Fruit fly (Drosophila melanogaster) whole organism, embryonic: ENCODE results near the gene HDAC3.
A peak's percentile ranks its signal among the peaks of the same experiment; 100 is the strongest.

Experiments used
- Aef1 ChIP-seq: fragments of 200-800 bp; sonication (Bioruptor generic); IDR thresholded peaks from 3 replicates; pipeline ENCODE4 v1.3.6; 2022; ENCODE audit warnings: missing biosample characterization, missing genetic modification characterization
- B-H1 ChIP-seq: fragments of 200-800 bp; sonication (Bioruptor generic); IDR thresholded peaks from 3 replicates; pipeline ENCODE4 v1.3.6; 2022; ENCODE audit warnings: missing biosample characterization, missing genetic modification characterization
- BtbVII ChIP-seq: fragments of 200-800 bp; sonication (Bioruptor generic); optimal IDR thresholded peaks from 3 replicates; lab custom pipeline; 2017; ENCODE audit warnings: missing biosample characterization, mild to moderate bottlenecking, missing genetic modification characterization
- CG12219 ChIP-seq: fragments of 200-800 bp; sonication (Bioruptor generic); optimal IDR thresholded peaks from 3 replicates; lab custom pipeline; 2018; ENCODE audit warnings: missing biosample characterization, mild to moderate bottlenecking, missing genetic modification characterization
- CG12942 ChIP-seq: fragments of 200-800 bp; sonication (Bioruptor generic); optimal IDR thresholded peaks from 3 replicates; lab custom pipeline; 2016; ENCODE audit warnings: missing biosample characterization, missing genetic modification characterization
- CG13287 ChIP-seq: fragments of 200-800 bp; sonication (Bioruptor generic); IDR thresholded peaks from 2 replicates; pipeline ENCODE4 v1.3.6; 2022; ENCODE audit warnings: missing biosample characterization, missing genetic modification characterization; ENCODE audit not compliant: partially characterized antibody
- CG15011 ChIP-seq: fragments of 200-800 bp; sonication (Bioruptor generic); optimal IDR thresholded peaks from 3 replicates; lab custom pipeline; 2018; ENCODE audit warnings: missing biosample characterization, mild to moderate bottlenecking, missing genetic modification characterization
- CG1602 ChIP-seq: fragments of 200-800 bp; sonication (Bioruptor generic); optimal IDR thresholded peaks from 3 replicates; lab custom pipeline; 2016; ENCODE audit warnings: missing biosample characterization, missing genetic modification characterization
- CG16813 ChIP-seq: fragments of 200-800 bp; sonication (Bioruptor generic); IDR thresholded peaks from 3 replicates; pipeline ENCODE4 v1.3.6; 2022; ENCODE audit warnings: missing biosample characterization, missing genetic modification characterization; ENCODE audit not compliant: partially characterized antibody
- CG1792 ChIP-seq: fragments of 200-800 bp; sonication (Bioruptor generic); optimal IDR thresholded peaks from 2 replicates; lab custom pipeline; 2016; ENCODE audit warnings: missing biosample characterization, missing genetic modification characterization
- CG18476 ChIP-seq: fragments of 200-800 bp; sonication (Bioruptor generic); optimal IDR thresholded peaks from 2 replicates; lab custom pipeline; 2016; ENCODE audit warnings: missing biosample characterization, mild to moderate bottlenecking, missing genetic modification characterization
- CG2129 ChIP-seq: fragments of 200-800 bp; sonication (Bioruptor generic); IDR thresholded peaks from 2 replicates; pipeline ENCODE4 v1.3.6; 2022; ENCODE audit warnings: missing biosample characterization, missing genetic modification characterization; ENCODE audit not compliant: partially characterized antibody
- CG3995 ChIP-seq: fragments of 200-800 bp; sonication (Bioruptor generic); optimal IDR thresholded peaks from 3 replicates; lab custom pipeline; 2016; ENCODE audit warnings: missing biosample characterization, missing genetic modification characterization
- CG6175 ChIP-seq: fragments of 200-800 bp; sonication (Bioruptor generic); IDR thresholded peaks from 3 replicates; pipeline ENCODE4 v1.3.6; 2022; ENCODE audit warnings: missing biosample characterization, missing genetic modification characterization
- CG8478 ChIP-seq: fragments of >200 bp; optimal IDR thresholded peaks from 2 replicates; lab custom pipeline; 2018
- CG9727 ChIP-seq: fragments of 200-800 bp; sonication (Bioruptor generic); optimal IDR thresholded peaks from 3 replicates; lab custom pipeline; 2017; ENCODE audit warnings: missing biosample characterization, mild to moderate bottlenecking, missing genetic modification characterization
- CHES-1-like ChIP-seq: fragments of 200-800 bp; sonication (Bioruptor generic); optimal IDR thresholded peaks from 2 replicates; lab custom pipeline; 2016; ENCODE audit warnings: missing biosample characterization, missing genetic modification characterization
- CoRest ChIP-seq: fragments of 200-800 bp; sonication (Bioruptor generic); optimal IDR thresholded peaks from 3 replicates; lab custom pipeline; 2018; ENCODE audit warnings: missing biosample characterization, mild to moderate bottlenecking, missing genetic modification characterization, moderate library complexity
- Dad ChIP-seq: fragments of 200-800 bp; sonication (Bioruptor generic); optimal IDR thresholded peaks from 3 replicates; lab custom pipeline; 2016; ENCODE audit warnings: missing biosample characterization, missing genetic modification characterization
- Drgx ChIP-seq: fragments of 200-800 bp; sonication (Bioruptor generic); IDR thresholded peaks from 2 replicates; pipeline ENCODE4 v1.3.6; 2022; ENCODE audit warnings: missing biosample characterization, missing genetic modification characterization
- E2f2 ChIP-seq: fragments of 200-800 bp; sonication (Bioruptor generic); IDR thresholded peaks from 2 replicates; pipeline ENCODE4 v1.3.6; 2022; ENCODE audit warnings: missing biosample characterization, missing genetic modification characterization
- Fer1 ChIP-seq: fragments of 200-800 bp; sonication (Bioruptor generic); optimal IDR thresholded peaks from 2 replicates; lab custom pipeline; 2017; ENCODE audit warnings: missing biosample characterization, mild to moderate bottlenecking, missing genetic modification characterization
- GATAe ChIP-seq: fragments of 200-800 bp; sonication (Bioruptor generic); conservative IDR thresholded peaks from 2 replicates; pipeline ENCODE4 v1.3.6; 2022; ENCODE audit warnings: missing biosample characterization, missing genetic modification characterization
- HmgD ChIP-seq: fragments of 200-800 bp; sonication (Bioruptor generic); optimal IDR thresholded peaks from 3 replicates; lab custom pipeline; 2016; ENCODE audit warnings: missing biosample characterization, missing genetic modification characterization
- Hr3 ChIP-seq: fragments of 200-800 bp; sonication (Bioruptor generic); optimal IDR thresholded peaks from 3 replicates; lab custom pipeline; 2016; ENCODE audit warnings: missing biosample characterization, missing genetic modification characterization
- Jarid2 ChIP-seq: fragments of 200-800 bp; sonication (Bioruptor generic); optimal IDR thresholded peaks from 3 replicates; lab custom pipeline; 2017; ENCODE audit warnings: mild to moderate bottlenecking, missing biosample characterization, missing genetic modification reagents, missing genetic modification characterization
- NC2β ChIP-seq: fragments of 200-800 bp; sonication (Bioruptor generic); optimal IDR thresholded peaks from 2 replicates; lab custom pipeline; 2016; ENCODE audit warnings: missing biosample characterization, missing genetic modification characterization
- Ravus ChIP-seq: fragments of 200-800 bp; sonication (Bioruptor generic); IDR thresholded peaks from 2 replicates; pipeline ENCODE4 v1.3.6; 2022; ENCODE audit warnings: missing biosample characterization, missing genetic modification characterization
- Ssrp ChIP-seq: fragments of 200-800 bp; sonication (Bioruptor generic); optimal IDR thresholded peaks from 2 replicates; lab custom pipeline; 2018; ENCODE audit warnings: missing biosample characterization, mild to moderate bottlenecking, missing genetic modification characterization, moderate library complexity
- cg ChIP-seq: fragments of 200-800 bp; sonication (Bioruptor generic); optimal IDR thresholded peaks from 3 replicates; lab custom pipeline; 2019; ENCODE audit warnings: missing biosample characterization, mild to moderate bottlenecking, missing genetic modification characterization, moderate library complexity
- da ChIP-seq: fragments of 200-800 bp; sonication (Bioruptor generic); optimal IDR thresholded peaks from 2 replicates; lab custom pipeline; 2016; ENCODE audit warnings: missing biosample characterization, missing genetic modification characterization
- dimm ChIP-seq: fragments of 200-800 bp; sonication (Bioruptor generic); IDR thresholded peaks from 2 replicates; pipeline ENCODE4 v1.3.6; 2022; ENCODE audit warnings: missing biosample characterization, missing genetic modification characterization
- dmrt99B ChIP-seq: fragments of 200-800 bp; sonication (Bioruptor generic); optimal IDR thresholded peaks from 2 replicates; lab custom pipeline; 2018; ENCODE audit warnings: missing biosample characterization, mild to moderate bottlenecking, missing genetic modification characterization, moderate library complexity
- emc ChIP-seq: fragments of 200-800 bp; sonication (Bioruptor generic); optimal IDR thresholded peaks from 2 replicates; lab custom pipeline; 2016; ENCODE audit warnings: missing biosample characterization, missing genetic modification characterization
- fu2 ChIP-seq: fragments of 200-800 bp; sonication (Bioruptor generic); optimal IDR thresholded peaks from 2 replicates; lab custom pipeline; 2016; ENCODE audit warnings: missing biosample characterization, missing genetic modification characterization
- gcm2 ChIP-seq: fragments of 200-800 bp; sonication (Bioruptor generic); optimal IDR thresholded peaks from 2 replicates; lab custom pipeline; 2016; ENCODE audit warnings: missing biosample characterization, missing genetic modification characterization
- grn ChIP-seq: fragments of 200-800 bp; sonication (Bioruptor generic); optimal IDR thresholded peaks from 3 replicates; lab custom pipeline; 2017; ENCODE audit warnings: missing biosample characterization, missing genetic modification characterization
- ham ChIP-seq: fragments of 200-800 bp; sonication (Bioruptor generic); IDR thresholded peaks from 2 replicates; pipeline ENCODE4 v1.3.6; 2022; ENCODE audit warnings: missing biosample characterization, missing genetic modification characterization
- ind ChIP-seq: fragments of 200-800 bp; sonication (Bioruptor generic); optimal IDR thresholded peaks from 3 replicates; lab custom pipeline; 2016; ENCODE audit warnings: missing biosample characterization, missing genetic modification characterization
- maf-S ChIP-seq: fragments of 200-800 bp; sonication (Bioruptor generic); optimal IDR thresholded peaks from 2 replicates; lab custom pipeline; 2016; ENCODE audit warnings: missing biosample characterization, missing genetic modification characterization
- peb ChIP-seq: fragments of 200-800 bp; sonication (Bioruptor generic); IDR thresholded peaks from 2 replicates; pipeline ENCODE4 v1.3.6; 2022; ENCODE audit warnings: missing biosample characterization, missing genetic modification characterization
- pros ChIP-seq: fragments of 200-800 bp; sonication (Bioruptor generic); optimal IDR thresholded peaks from 3 replicates; lab custom pipeline; 2019; ENCODE audit warnings: missing biosample characterization, mild to moderate bottlenecking, missing genetic modification characterization, moderate library complexity
- psq ChIP-seq: fragments of 200-800 bp; sonication (Bioruptor generic); optimal IDR thresholded peaks from 2 replicates; lab custom pipeline; 2017; ENCODE audit warnings: missing biosample characterization, missing genetic modification characterization
- row ChIP-seq: fragments of 200-800 bp; sonication (Bioruptor generic); IDR thresholded peaks from 3 replicates; pipeline ENCODE4 v1.3.6; 2022; ENCODE audit warnings: missing biosample characterization, missing genetic modification characterization
- sc ChIP-seq, 3 experiments: fragments of >200 bp in 2 of 3; fragments of 200-800 bp in 1 of 3; sonication (Bioruptor generic) in 1 of 3; optimal IDR thresholded peaks; 2 replicates in 2 of 3; 3 replicates in 1 of 3; lab custom pipeline; 2017; ENCODE audit warnings: mild to moderate bottlenecking in 1 of 3, missing biosample characterization in 1 of 3, missing genetic modification characterization in 1 of 3, missing genetic modification reagents in 1 of 3
- sob ChIP-seq: fragments of 200-800 bp; sonication (Bioruptor generic); IDR thresholded peaks from 2 replicates; pipeline ENCODE4 v1.3.6; 2022; ENCODE audit warnings: missing biosample characterization, missing genetic modification characterization
- sr ChIP-seq: fragments of 200-800 bp; sonication (Bioruptor generic); IDR thresholded peaks from 3 replicates; pipeline ENCODE4 v1.3.6; 2022; ENCODE audit warnings: missing biosample characterization, missing genetic modification characterization
- wor ChIP-seq: fragments of 200-800 bp; sonication (Bioruptor generic); IDR thresholded peaks from 2 replicates; pipeline ENCODE4 v1.3.6; 2022; ENCODE audit warnings: missing biosample characterization, missing genetic modification characterization

The HDAC3 gene

DNA sequence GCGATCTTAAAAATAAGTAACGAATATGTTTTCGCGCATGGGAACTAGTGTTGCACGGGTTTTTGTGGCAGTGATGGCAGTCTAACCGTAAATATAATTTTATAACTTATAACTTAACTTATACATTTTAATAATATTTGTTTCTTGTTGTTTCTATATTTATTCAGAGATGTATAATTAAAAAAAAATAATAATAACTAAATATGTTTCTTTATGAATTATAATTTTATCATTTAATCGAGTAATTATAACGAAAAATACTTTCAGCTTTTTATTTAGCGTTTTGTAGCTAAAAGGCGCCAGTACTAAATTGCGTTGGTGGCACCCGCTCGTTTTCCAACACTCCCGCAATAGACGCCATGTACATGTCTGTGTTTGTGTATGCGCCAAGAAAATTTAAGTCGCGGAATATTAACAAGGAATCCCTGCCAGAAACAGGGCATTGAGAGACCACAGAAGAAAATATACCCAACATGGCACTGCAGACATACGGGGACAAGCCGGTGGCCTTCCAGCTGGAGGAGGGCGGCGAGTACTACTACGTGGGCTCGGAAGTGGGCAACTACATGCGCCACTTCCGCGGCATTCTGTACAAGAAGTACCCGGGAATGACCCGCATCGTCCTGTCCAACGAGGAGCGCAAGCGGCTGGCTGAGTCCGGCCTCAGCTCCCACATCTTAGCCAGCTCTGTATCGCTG lies 3.7 kb downstream of the HDAC3 start, which contains the start of the genes mRpL44 and Snr1 (continued):
- TF ChIP-seq Dad (GFP tag; lab: Kevin White, UChicago) (no peak), BtbVII (peak; percentile 26), CG12942 (GFP tag; lab: Kevin White, UChicago) (peak; percentile 20), CG1792 (GFP tag; lab: Kevin White, UChicago) (no peak), sc (optimal IDR thresholded peaks at IDR 0.05; lab: Kevin White, UChicago) (no peak), sc (GFP tag; optimal IDR thresholded peaks at IDR 0.05; lab: Kevin White, UChicago) (no peak), E2f2 (GFP tag; lab: Robert Waterston, UW) (no peak), row (GFP tag; lab: Robert Waterston, UW) (peak; percentile 96), CG8478 (lab: Kevin White, UChicago) (no peak), psq (GFP tag; lab: Kevin White, UChicago) (no peak), CG6175 (GFP tag; lab: Robert Waterston, UW) (no peak), Hr3 (GFP tag; lab: Kevin White, UChicago) (peak; percentile 39), grn (GFP tag; lab: Kevin White, UChicago) (no peak), Jarid2 (GFP tag; lab: Kevin White, UChicago) (no peak), dimm (no peak), CG9727 (GFP tag; lab: Kevin White, UChicago) (peak; percentile 45), da (GFP tag; lab: Kevin White, UChicago) (no peak), Fer1 (GFP tag; lab: Kevin White, UChicago) (peak; percentile 73), CG16813 (GFP tag; lab: Robert Waterston, UW) (no peak), sr (peak; percentile 82), CHES-1-like (GFP tag; lab: Kevin White, UChicago) (peak; percentile 33), B-H1 (no peak), Aef1 (GFP tag; lab: Robert Waterston, UW) (no peak), pros (GFP tag; lab: Kevin White, UChicago) (no peak), CoRest (tag; lab: Kevin White, UChicago) (peak; percentile 76), CG13287 (GFP tag; lab: Robert Waterston, UW) (0 out of 2 replicates have a peak, but pooled peaks have one; percentile 15), emc (GFP tag; lab: Kevin White, UChicago) (no peak), CG1602 (GFP tag; lab: Kevin White, UChicago) (peak; percentile 24), Ssrp (tag; lab: Kevin White, UChicago) (peak; percentile 14), CG2129 (no peak), wor (GFP tag; lab: Robert Waterston, UW) (no peak), ind (peak; percentile 25), Drgx (GFP tag; lab: Robert Waterston, UW) (no peak), GATAe (GFP tag; lab: Robert Waterston, UW) (no peak), CG12219 (no peak), Ravus (GFP tag; lab: Robert Waterston, UW) (no peak), NC2β (GFP tag; lab: Kevin White, UChicago) (no peak), sob (GFP tag; lab: Robert Waterston, UW) (peak; percentile 46; the same call in 1 of the 2 replicates), dmrt99B (tag; lab: Kevin White, UChicago) (no peak), CG15011 (GFP tag; lab: Kevin White, UChicago) (no peak), HmgD (GFP tag; lab: Kevin White, UChicago) (no peak), cg (GFP tag; lab: Kevin White, UChicago) (peak; percentile 67), ham (GFP tag; lab: Robert Waterston, UW) (no peak), CG18476 (GFP tag; lab: Kevin White, UChicago) (no peak), gcm2 (GFP tag; lab: Kevin White, UChicago) (no peak), peb (GFP tag; lab: Robert Waterston, UW) (no peak), maf-S (GFP tag; lab: Kevin White, UChicago) (no peak), CG3995 (GFP tag; lab: Kevin White, UChicago) (no peak), fu2 (no peak)
